Worm (Caenorhabditis elegans) whole organism, L1 larva: ENCODE data around the gene lin-24.
"Not testable (repeated sequence)": the region's sequence is repeated elsewhere in the genome, so short reads cannot be mapped to it uniquely, and the experiment has no call there.

Source experiments
- C04F5.9 ChIP-seq: sonication (generic microtip); optimal IDR thresholded peaks from 2 replicates; lab custom pipeline; 2016; ENCODE audit warnings: missing genetic modification characterization, missing compliant biosample characterization
- Y116A8C.19 ChIP-seq: sonication (generic microtip); optimal IDR thresholded peaks from 2 replicates; lab custom pipeline; 2016; ENCODE audit warnings: missing compliant biosample characterization, missing genetic modification characterization, borderline replicate concordance
- aha-1 ChIP-seq: fragments of 150-350 bp; optimal IDR thresholded peaks from 2 replicates; lab custom pipeline; 2014; ENCODE audit warnings: missing biosample characterization, missing genetic modification characterization
- ceh-90 ChIP-seq: sonication (generic microtip); optimal IDR thresholded peaks from 2 replicates; lab custom pipeline; 2016; ENCODE audit warnings: missing genetic modification characterization, missing compliant biosample characterization
- dpl-1 ChIP-seq, 3 experiments: fragments of 150-350 bp in 2 of 3; sonication (generic microtip) in 1 of 3; optimal IDR thresholded peaks; 2 replicates each; lab custom pipeline; 2014 to 2017; ENCODE audit warnings: missing biosample characterization in 3 of 3, missing genetic modification characterization in 3 of 3, missing genetic modification reagents in 3 of 3
- efl-1 ChIP-seq, 4 experiments: fragments of 150-350 bp; optimal IDR thresholded peaks in 3 of 4; peaks in 1 of 4; 1 replicate in 1 of 4; 2 replicates in 3 of 4; lab custom pipeline; 2014; ENCODE audit warnings: missing biosample characterization in 2 of 4, missing genetic modification characterization in 2 of 4, missing genetic modification reagents in 2 of 4
- efl-3 ChIP-seq: fragments of 200-800 bp; sonication (Bioruptor generic); optimal IDR thresholded peaks from 2 replicates; lab custom pipeline; 2018; ENCODE audit warnings: mild to moderate bottlenecking, missing genetic modification characterization, missing compliant biosample characterization
- elt-2 ChIP-seq: sonication (generic microtip); optimal IDR thresholded peaks from 2 replicates; lab custom pipeline; 2016; ENCODE audit warnings: missing genetic modification characterization, mild to moderate bottlenecking, inconsistent platforms, missing compliant biosample characterization, missing genetic modification reagents
- ets-5 ChIP-seq: fragments of 200-800 bp; sonication (Bioruptor generic); IDR thresholded peaks from 2 replicates; pipeline ENCODE4 v1.3.6; 2022; ENCODE audit warnings: missing genetic modification characterization, missing compliant biosample characterization
- fkh-10 ChIP-seq: sonication (generic microtip); optimal IDR thresholded peaks from 2 replicates; lab custom pipeline; 2017; ENCODE audit warnings: missing biosample characterization, missing genetic modification reagents, missing genetic modification characterization
- fkh-4 ChIP-seq: sonication (generic microtip); optimal IDR thresholded peaks from 2 replicates; lab custom pipeline; 2016; ENCODE audit warnings: missing compliant biosample characterization, missing genetic modification characterization, borderline replicate concordance
- fos-1 ChIP-seq: fragments of 150-350 bp; optimal IDR thresholded peaks from 2 replicates; lab custom pipeline; 2014; ENCODE audit warnings: missing biosample characterization, missing genetic modification characterization
- grh-1 ChIP-seq: fragments of 200-800 bp; sonication (Bioruptor generic); IDR thresholded peaks from 2 replicates; pipeline ENCODE4 v1.3.6; 2022; ENCODE audit warnings: missing genetic modification reagents, missing genetic modification characterization, missing compliant biosample characterization
- hpl-2 ChIP-seq: fragments of 150-350 bp; optimal IDR thresholded peaks from 2 replicates; lab custom pipeline; 2014; ENCODE audit warnings: missing biosample characterization, missing genetic modification reagents, missing genetic modification characterization
- lin-13 ChIP-seq: fragments of 150-350 bp; optimal IDR thresholded peaks from 2 replicates; lab custom pipeline; 2014; ENCODE audit warnings: missing biosample characterization, missing genetic modification reagents, missing genetic modification characterization
- lin-39 ChIP-seq: fragments of 150-350 bp; optimal IDR thresholded peaks from 2 replicates; lab custom pipeline; 2014; ENCODE audit warnings: missing biosample characterization, missing genetic modification reagents, missing genetic modification characterization
- mdl-1 ChIP-seq, 2 experiments: fragments of 150-350 bp; optimal IDR thresholded peaks; 2 replicates each; lab custom pipeline; 2014 to 2017; ENCODE audit warnings: missing biosample characterization in 2 of 2, missing genetic modification characterization in 2 of 2, inconsistent platforms in 1 of 2
- mef-2 ChIP-seq: fragments of 150-350 bp; optimal IDR thresholded peaks from 2 replicates; lab custom pipeline; 2014; ENCODE audit warnings: missing biosample characterization, missing genetic modification characterization
- nhr-12 ChIP-seq: sonication (generic microtip); optimal IDR thresholded peaks from 2 replicates; lab custom pipeline; 2017; ENCODE audit warnings: missing biosample characterization, missing genetic modification characterization
- nhr-237 ChIP-seq: fragments of 150-350 bp; optimal IDR thresholded peaks from 2 replicates; lab custom pipeline; 2014; ENCODE audit warnings: missing biosample characterization, missing genetic modification characterization
- nhr-28 ChIP-seq: fragments of 150-350 bp; optimal IDR thresholded peaks from 2 replicates; lab custom pipeline; 2014; ENCODE audit warnings: missing biosample characterization, missing genetic modification characterization
- nhr-77 ChIP-seq: fragments of 150-350 bp; optimal IDR thresholded peaks from 2 replicates; lab custom pipeline; 2014; ENCODE audit warnings: missing biosample characterization, missing genetic modification characterization
- nhr-90 ChIP-seq: sonication (generic microtip); optimal IDR thresholded peaks from 2 replicates; lab custom pipeline; 2016; ENCODE audit warnings: mild to moderate bottlenecking, missing genetic modification characterization, missing compliant biosample characterization; ENCODE audit not compliant: poor library complexity
- pag-3 ChIP-seq: sonication (generic microtip); optimal IDR thresholded peaks from 2 replicates; lab custom pipeline; 2017; ENCODE audit warnings: missing genetic modification characterization, mild to moderate bottlenecking, missing compliant biosample characterization, antibody characterized with exemption, borderline replicate concordance; ENCODE audit not compliant: insufficient read depth
- pax-3 ChIP-seq: fragments of 200-800 bp; sonication (Bioruptor generic); optimal IDR thresholded peaks from 2 replicates; lab custom pipeline; 2018; ENCODE audit warnings: mild to moderate bottlenecking, missing genetic modification characterization, moderate library complexity, missing compliant biosample characterization
- sox-4 ChIP-seq: sonication (generic microtip); optimal IDR thresholded peaks from 2 replicates; lab custom pipeline; 2016; ENCODE audit warnings: missing genetic modification characterization, missing compliant biosample characterization
- tbx-2 ChIP-seq: sonication (generic microtip); optimal IDR thresholded peaks from 2 replicates; lab custom pipeline; 2016; ENCODE audit warnings: missing genetic modification characterization, missing compliant biosample characterization
- unc-86 ChIP-seq: sonication (generic microtip); optimal IDR thresholded peaks from 2 replicates; lab custom pipeline; 2016; ENCODE audit warnings: missing genetic modification characterization, missing compliant biosample characterization
- vab-15 ChIP-seq: sonication (generic microtip); optimal IDR thresholded peaks from 2 replicates; lab custom pipeline; 2017; ENCODE audit warnings: missing genotype, mild to moderate bottlenecking, missing genetic modification characterization, missing compliant biosample characterization

Gene lin-24

ce11 chrIV:12160421-12160820 is 31.1 kb downstream of the lin-24 start:
- no peak for TF ChIP-seq mef-2
- TF ChIP-seq lin-39: no peak
- TF ChIP-seq Y116A8C.19 (tag; lab: Kevin White, UChicago): no peak
- TF ChIP-seq tbx-2 (tag; lab: Kevin White, UChicago): no peak
- TF ChIP-seq nhr-77 (tag; lab: Kevin White, UChicago): no peak
- TF ChIP-seq C04F5.9 (tag; lab: Kevin White, UChicago): no peak
- TF ChIP-seq ets-5 (GFP tag; lab: Robert Waterston, UW): no peak
- no peak for TF ChIP-seq nhr-28 (tag; lab: Kevin White, UChicago)

DNA sequence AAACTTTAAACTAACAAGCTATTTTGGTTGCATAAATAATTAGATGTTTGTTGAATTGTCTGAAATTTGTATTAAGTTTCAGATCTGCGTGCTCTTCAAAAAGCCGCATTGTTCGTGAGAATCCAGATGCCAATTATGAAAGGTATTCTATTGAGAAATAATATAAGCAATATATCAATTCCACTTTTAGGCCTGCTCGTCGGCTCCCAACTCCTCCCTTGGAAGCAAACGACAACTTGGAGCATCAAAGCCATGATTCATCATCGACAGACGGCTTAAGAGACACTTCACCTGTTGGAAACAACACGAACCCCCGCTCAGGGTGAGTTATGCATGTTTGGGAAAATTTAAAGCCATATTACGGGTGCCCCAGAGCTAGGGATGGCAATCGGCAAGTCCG is 33.4 kb downstream of the lin-24 start:
- TF ChIP-seq nhr-12: no peak
- no peak for TF ChIP-seq efl-1 (optimal IDR thresholded peaks at IDR 0.05; lab: Kevin White, UChicago)
- TF ChIP-seq efl-1 (GFP tag; optimal IDR thresholded peaks at IDR 0.05 in 1 of 2; lab: Kevin White, UChicago): no peak
- TF ChIP-seq nhr-237 (tag; lab: Kevin White, UChicago): no peak
- no peak for TF ChIP-seq elt-2 (tag; lab: Kevin White, UChicago)
- TF ChIP-seq dpl-1 (GFP tag; optimal IDR thresholded peaks at IDR 0.05; lab: Kevin White, UChicago): no peak
- no peak for TF ChIP-seq vab-15 (tag; lab: Kevin White, UChicago)
- TF ChIP-seq fkh-4 (tag; lab: Kevin White, UChicago): no peak
- TF ChIP-seq lin-13: no peak
- no peak for TF ChIP-seq nhr-90
- TF ChIP-seq fkh-10 (GFP tag; lab: Kevin White, UChicago): no peak
- no peak for TF ChIP-seq grh-1 (GFP tag; lab: Robert Waterston, UW)
- no peak for TF ChIP-seq ceh-90 (tag; lab: Kevin White, UChicago)
- TF ChIP-seq mef-2: no peak
- no peak for TF ChIP-seq efl-3
- TF ChIP-seq mdl-1 (tag; optimal IDR thresholded peaks at IDR 0.05; lab: Kevin White, UChicago): no peak
- TF ChIP-seq hpl-2 (GFP tag; lab: Kevin White, UChicago): no peak
- no peak for TF ChIP-seq aha-1 (tag; lab: Kevin White, UChicago)

- TF ChIP-seq efl-1 (optimal IDR thresholded peaks at IDR 0.05; lab: Kevin White, UChicago): no peak
- TF ChIP-seq efl-1 (GFP tag; optimal IDR thresholded peaks at IDR 0.05 in 1 of 2; lab: Kevin White, UChicago): peak in 1 of 2 experiments; percentile 70
- no peak for TF ChIP-seq fos-1 (tag; lab: Kevin White, UChicago)
- peak; percentile 47 for TF ChIP-seq elt-2 (tag; lab: Kevin White, UChicago)
Observed at ce11 chrIV:12165432-12166078, 36.3 kb downstream of the lin-24 start.

- TF ChIP-seq efl-1 (optimal IDR thresholded peaks at IDR 0.05; lab: Kevin White, UChicago): no peak
- peak in 1 of 2 experiments; percentile 43 for TF ChIP-seq efl-1 (GFP tag; optimal IDR thresholded peaks at IDR 0.05 in 1 of 2; lab: Kevin White, UChicago)
- TF ChIP-seq efl-3: no peak
- TF ChIP-seq unc-86 (tag; lab: Kevin White, UChicago): no peak
- TF ChIP-seq, all 84 proteins: peak for 1
Observed at ce11 chrIV:12167944-12168343, 38.6 kb downstream of the lin-24 start, which contains the start of gene F20B10.3. TSS of gene F20B10.3 (plus strand) at chrIV:12168244.

ce11 chrIV:12178235-12178634 is 48.9 kb downstream of the lin-24 start, which contains the start of gene nlr-1:
TSS of gene nlr-1 (minus strand) at chrIV:12178335.
- not testable (repeated sequence) for TF ChIP-seq sox-4, pag-3, pax-3 (tag; lab: Kevin White, UChicago)
- TF ChIP-seq, all 84 proteins: peak for 0; not testable (repeated sequence) for 84
